Fruit fly (Drosophila melanogaster) whole organism, embryonic: Measurements from ENCODE around the gene Gpo3.

Experiments
- Asciz ChIP-seq: fragments of 200-800 bp; sonication (Bioruptor generic); optimal IDR thresholded peaks from 2 replicates; lab custom pipeline; 2017; ENCODE audit warnings: missing biosample characterization, mild to moderate bottlenecking, missing genetic modification characterization, missing genetic modification reagents
- BtbVII ChIP-seq: fragments of 200-800 bp; sonication (Bioruptor generic); optimal IDR thresholded peaks from 3 replicates; lab custom pipeline; 2017; ENCODE audit warnings: missing biosample characterization, mild to moderate bottlenecking, missing genetic modification characterization
- CG10267 ChIP-seq: fragments of 200-800 bp; sonication (Bioruptor generic); optimal IDR thresholded peaks from 2 replicates; lab custom pipeline; 2018; ENCODE audit warnings: missing biosample characterization, mild to moderate bottlenecking, missing genetic modification characterization, moderate library complexity
- CG10274 ChIP-seq: fragments of 200-800 bp; sonication (Bioruptor generic); optimal IDR thresholded peaks from 3 replicates; lab custom pipeline; 2017; ENCODE audit warnings: missing biosample characterization, mild to moderate bottlenecking, missing genetic modification characterization
- CG10321 ChIP-seq: fragments of 200-800 bp; sonication (Bioruptor generic); IDR thresholded peaks from 2 replicates; pipeline ENCODE4 v1.3.6; 2022; ENCODE audit warnings: missing biosample characterization, missing genetic modification characterization
- CG10654 ChIP-seq: fragments of 200-800 bp; sonication (Bioruptor generic); optimal IDR thresholded peaks from 2 replicates; lab custom pipeline; 2016; ENCODE audit warnings: missing biosample characterization, missing genetic modification characterization
- CG11085 ChIP-seq: fragments of 200-800 bp; sonication (Bioruptor generic); IDR thresholded peaks from 2 replicates; pipeline ENCODE4 v1.3.6; 2022; ENCODE audit warnings: missing biosample characterization, missing genetic modification characterization
- CG11695 ChIP-seq: fragments of 200-800 bp; sonication (Bioruptor generic); IDR thresholded peaks from 3 replicates; pipeline ENCODE4 v1.3.6; 2022; ENCODE audit warnings: missing biosample characterization, missing genetic modification characterization
- CG12299 ChIP-seq: fragments of 200-800 bp; sonication (Bioruptor generic); optimal IDR thresholded peaks from 2 replicates; lab custom pipeline; 2018; ENCODE audit warnings: missing biosample characterization, mild to moderate bottlenecking, missing genetic modification characterization
- CG1233 ChIP-seq: fragments of 200-800 bp; sonication (Bioruptor generic); optimal IDR thresholded peaks from 4 replicates; lab custom pipeline; 2018; ENCODE audit warnings: missing biosample characterization, mild to moderate bottlenecking, missing genetic modification characterization
- CG12769 ChIP-seq: fragments of 200-800 bp; sonication (Bioruptor generic); optimal IDR thresholded peaks from 2 replicates; lab custom pipeline; 2019; ENCODE audit warnings: missing biosample characterization, mild to moderate bottlenecking, missing genetic modification characterization, moderate library complexity
- CG13123 ChIP-seq: fragments of 200-800 bp; sonication (Bioruptor generic); optimal IDR thresholded peaks from 2 replicates; lab custom pipeline; 2016; ENCODE audit warnings: missing biosample characterization, missing genetic modification characterization
- CG17361 ChIP-seq: fragments of 200-800 bp; sonication (Bioruptor generic); IDR thresholded peaks from 3 replicates; pipeline ENCODE4 v1.3.6; 2022; ENCODE audit warnings: missing biosample characterization, missing genetic modification characterization
- CG17612 ChIP-seq: fragments of 200-800 bp; sonication (Bioruptor generic); IDR thresholded peaks from 2 replicates; pipeline ENCODE4 v1.3.6; 2022; ENCODE audit warnings: missing biosample characterization, missing genetic modification characterization
- CG17829 ChIP-seq: fragments of 200-800 bp; optimal IDR thresholded peaks from 2 replicates; lab custom pipeline; 2019; ENCODE audit warnings: missing biosample characterization, mild to moderate bottlenecking, missing genetic modification characterization, moderate library complexity
- CG1792 ChIP-seq: fragments of 200-800 bp; sonication (Bioruptor generic); optimal IDR thresholded peaks from 2 replicates; lab custom pipeline; 2016; ENCODE audit warnings: missing biosample characterization, missing genetic modification characterization
- CG18262 ChIP-seq: fragments of 200-800 bp; optimal IDR thresholded peaks from 3 replicates; lab custom pipeline; 2019; ENCODE audit warnings: missing biosample characterization, mild to moderate bottlenecking, missing genetic modification characterization, moderate library complexity
- CG18619 ChIP-seq: fragments of 200-800 bp; sonication (Bioruptor generic); optimal IDR thresholded peaks from 3 replicates; lab custom pipeline; 2017; ENCODE audit warnings: missing biosample characterization, mild to moderate bottlenecking, missing genetic modification characterization
- CG2678 ChIP-seq: fragments of 200-800 bp; sonication (Bioruptor generic); optimal IDR thresholded peaks from 3 replicates; lab custom pipeline; 2019; ENCODE audit warnings: missing biosample characterization, mild to moderate bottlenecking, missing genetic modification characterization, moderate library complexity
- CG31441 ChIP-seq: fragments of 200-800 bp; sonication (Bioruptor generic); IDR thresholded peaks from 2 replicates; pipeline ENCODE4 v1.3.6; 2022; ENCODE audit warnings: missing biosample characterization, missing genetic modification characterization
- CG4404 ChIP-seq: fragments of 200-800 bp; sonication (Bioruptor generic); IDR thresholded peaks from 2 replicates; pipeline ENCODE4 v1.3.6; 2022; ENCODE audit warnings: missing biosample characterization, missing genetic modification characterization
- CG6272 ChIP-seq: fragments of 200-800 bp; sonication (Bioruptor generic); IDR thresholded peaks from 2 replicates; pipeline ENCODE4 v1.3.6; 2022; ENCODE audit warnings: missing biosample characterization, missing genetic modification characterization
- CTCF ChIP-seq: fragments of 200-800 bp; sonication (Bioruptor generic); optimal IDR thresholded peaks from 2 replicates; lab custom pipeline; 2017; ENCODE audit warnings: missing biosample characterization, mild to moderate bottlenecking, missing genetic modification characterization, moderate library complexity
- Dad ChIP-seq: fragments of 200-800 bp; sonication (Bioruptor generic); optimal IDR thresholded peaks from 3 replicates; lab custom pipeline; 2016; ENCODE audit warnings: missing biosample characterization, missing genetic modification characterization
- Dfd ChIP-seq, 2 experiments: fragments of >200 bp; optimal IDR thresholded peaks; 2 replicates each; lab custom pipeline; 2017; ENCODE audit warnings: missing biosample characterization in 2 of 2, missing genetic modification characterization in 2 of 2
- Dref ChIP-seq: fragments of 200-800 bp; sonication (Bioruptor generic); IDR thresholded peaks from 2 replicates; pipeline ENCODE4 v1.3.6; 2022; ENCODE audit warnings: missing biosample characterization, missing genetic modification characterization
- Elba2 ChIP-seq: fragments of 200-800 bp; sonication (Bioruptor generic); optimal IDR thresholded peaks from 3 replicates; lab custom pipeline; 2016; ENCODE audit warnings: missing biosample characterization, missing genetic modification characterization
- HmgZ ChIP-seq: fragments of 200-800 bp; sonication (Bioruptor generic); optimal IDR thresholded peaks from 2 replicates; lab custom pipeline; 2018; ENCODE audit warnings: missing biosample characterization, mild to moderate bottlenecking, missing genetic modification characterization
- Kr ChIP-seq: fragments of 200-800 bp; sonication (Bioruptor generic); optimal IDR thresholded peaks from 2 replicates; lab custom pipeline; 2017; ENCODE audit warnings: missing biosample characterization, mild to moderate bottlenecking, missing genetic modification characterization
- Med ChIP-seq: fragments of 200-800 bp; sonication (Bioruptor generic); peaks from one replicate; lab custom pipeline; 2016; ENCODE audit warnings: missing biosample characterization, missing genetic modification characterization, mild to moderate bottlenecking, inconsistent platforms, moderate library complexity
- Oli ChIP-seq: fragments of 200-800 bp; sonication (Bioruptor generic); optimal IDR thresholded peaks from 2 replicates; lab custom pipeline; 2018; ENCODE audit warnings: missing biosample characterization, mild to moderate bottlenecking, missing genetic modification characterization, moderate library complexity
- Ptx1 ChIP-seq: fragments of 200-800 bp; sonication (Bioruptor generic); IDR thresholded peaks from 2 replicates; pipeline ENCODE4 v1.3.6; 2022; ENCODE audit warnings: missing biosample characterization, missing genetic modification characterization
- TFAM ChIP-seq: fragments of 200-800 bp; sonication (Bioruptor generic); optimal IDR thresholded peaks from 2 replicates; lab custom pipeline; 2017; ENCODE audit warnings: missing biosample characterization, missing genetic modification characterization, inconsistent platforms
- az2 ChIP-seq: fragments of 200-800 bp; sonication (Bioruptor generic); optimal IDR thresholded peaks from 3 replicates; lab custom pipeline; 2016; ENCODE audit warnings: missing biosample characterization, missing genetic modification characterization
- bigmax ChIP-seq: fragments of 200-800 bp; sonication (Bioruptor generic); optimal IDR thresholded peaks from 2 replicates; lab custom pipeline; 2018; ENCODE audit warnings: missing biosample characterization, mild to moderate bottlenecking, missing genetic modification characterization
- chinmo ChIP-seq: fragments of 200-800 bp; sonication (Bioruptor generic); IDR thresholded peaks from 4 replicates; pipeline ENCODE4 v1.3.6; 2022; ENCODE audit warnings: missing biosample characterization, missing genetic modification characterization; ENCODE audit not compliant: partially characterized antibody
- chn ChIP-seq: fragments of 200-800 bp; sonication (Bioruptor generic); optimal IDR thresholded peaks from 2 replicates; lab custom pipeline; 2016; ENCODE audit warnings: missing biosample characterization, missing genetic modification characterization
- crc ChIP-seq: fragments of 200-800 bp; sonication (Bioruptor generic); optimal IDR thresholded peaks from 2 replicates; lab custom pipeline; 2016; ENCODE audit warnings: missing biosample characterization, missing genetic modification characterization
- fru ChIP-seq: fragments of >200 bp; optimal IDR thresholded peaks from 2 replicates; lab custom pipeline; 2017
- grn ChIP-seq: fragments of 200-800 bp; sonication (Bioruptor generic); optimal IDR thresholded peaks from 3 replicates; lab custom pipeline; 2017; ENCODE audit warnings: missing biosample characterization, missing genetic modification characterization
- jing ChIP-seq: fragments of 200-800 bp; sonication (Bioruptor generic); optimal IDR thresholded peaks from 2 replicates; lab custom pipeline; 2018; ENCODE audit warnings: missing biosample characterization, mild to moderate bottlenecking, missing genetic modification characterization
- lola ChIP-seq, 3 experiments: fragments of >200 bp in 2 of 3; fragments of 200-800 bp in 1 of 3; sonication (Bioruptor generic) in 1 of 3; optimal IDR thresholded peaks; 2 replicates each; lab custom pipeline; 2017 to 2019; ENCODE audit warnings: missing biosample characterization in 3 of 3, missing genetic modification characterization in 3 of 3, mild to moderate bottlenecking in 1 of 3, moderate library complexity in 1 of 3
- nom ChIP-seq: fragments of 200-800 bp; sonication (Bioruptor generic); optimal IDR thresholded peaks from 2 replicates; lab custom pipeline; 2017; ENCODE audit warnings: missing biosample characterization, missing genetic modification characterization, mild to moderate bottlenecking, moderate library complexity, missing genetic modification reagents
- p53 ChIP-seq: fragments of 200-800 bp; sonication (Bioruptor generic); optimal IDR thresholded peaks from 2 replicates; lab custom pipeline; 2016; ENCODE audit warnings: missing biosample characterization, missing genetic modification characterization
- phol ChIP-seq: fragments of 200-800 bp; sonication (Bioruptor generic); optimal IDR thresholded peaks from 3 replicates; lab custom pipeline; 2018; ENCODE audit warnings: missing biosample characterization, mild to moderate bottlenecking, missing genetic modification characterization, moderate library complexity
- pum ChIP-seq: fragments of 200-800 bp; sonication (Bioruptor generic); optimal IDR thresholded peaks from 2 replicates; lab custom pipeline; 2016; ENCODE audit warnings: missing biosample characterization, missing genetic modification characterization
- run ChIP-seq: fragments of 200-800 bp; sonication (Bioruptor generic); optimal IDR thresholded peaks from 3 replicates; lab custom pipeline; 2018; ENCODE audit warnings: missing biosample characterization, mild to moderate bottlenecking, missing genetic modification characterization
- scrt ChIP-seq: fragments of 200-800 bp; sonication (Bioruptor generic); optimal IDR thresholded peaks from 2 replicates; lab custom pipeline; 2018; ENCODE audit warnings: missing biosample characterization, mild to moderate bottlenecking, missing genetic modification characterization, moderate library complexity
- stc ChIP-seq: fragments of 200-800 bp; sonication (Bioruptor generic); IDR thresholded peaks from 2 replicates; pipeline ENCODE4 v1.3.6; 2022; ENCODE audit warnings: missing biosample characterization, missing genetic modification characterization
- trh ChIP-seq: fragments of 200-800 bp; sonication (Bioruptor generic); optimal IDR thresholded peaks from 2 replicates; lab custom pipeline; 2016; ENCODE audit warnings: missing biosample characterization, missing genetic modification characterization
- usp ChIP-seq: fragments of >200 bp; optimal IDR thresholded peaks from 2 replicates; lab custom pipeline; 2017; ENCODE audit warnings: missing biosample characterization, missing genetic modification characterization
- zfh2 ChIP-seq: fragments of 200-800 bp; sonication (Bioruptor generic); optimal IDR thresholded peaks from 2 replicates; lab custom pipeline; 2016; ENCODE audit warnings: missing biosample characterization, missing genetic modification characterization

The Gpo3 gene

dm6 chr2L:13666017-13666667 lies 41.9 kb upstream of the Gpo3 start:
- TF ChIP-seq Dref (GFP tag; lab: Robert Waterston, UW) (no peak), scrt (GFP tag; lab: Kevin White, UChicago) (no peak), CG18262 (tag; lab: Kevin White, UChicago) (peak; percentile 55), chn (GFP tag; lab: Kevin White, UChicago) (no peak), CG1233 (GFP tag; lab: Kevin White, UChicago) (no peak), CG10321 (GFP tag; lab: Robert Waterston, UW) (peak; percentile 51; the same call in 1 of the 2 replicates), pum (GFP tag; lab: Kevin White, UChicago) (no peak), CG10654 (no peak), nom (GFP tag; lab: Kevin White, UChicago) (no peak), CG17361 (GFP tag; lab: Robert Waterston, UW) (peak; percentile 78; the same call in 2 of the 3 replicates), Asciz (GFP tag; lab: Kevin White, UChicago) (peak; percentile 34), jing (GFP tag; lab: Kevin White, UChicago) (no peak), phol (tag; lab: Kevin White, UChicago) (peak; percentile 42), Dfd (GFP tag; optimal IDR thresholded peaks at IDR 0.05; lab: Kevin White, UChicago) (no peak), CG17612 (GFP tag; lab: Robert Waterston, UW) (no peak), CTCF (GFP tag; lab: Kevin White, UChicago) (no peak), CG10267 (no peak), CG13123 (GFP tag; lab: Kevin White, UChicago) (no peak), CG1792 (GFP tag; lab: Kevin White, UChicago) (no peak), CG17829 (tag; lab: Kevin White, UChicago) (no peak), CG12299 (tag; lab: Kevin White, UChicago) (no peak), CG18619 (GFP tag; lab: Kevin White, UChicago) (no peak), lola (GFP tag; optimal IDR thresholded peaks at IDR 0.05; lab: Kevin White, UChicago) (peak in 1 of 3 experiments; percentile 57), stc (GFP tag; lab: Robert Waterston, UW) (no peak), fru (lab: Kevin White, UChicago) (no peak), crc (GFP tag; lab: Kevin White, UChicago) (no peak), Ptx1 (peak; percentile 44; the same call in 1 of the 2 replicates), CG31441 (GFP tag; lab: Robert Waterston, UW) (no peak; the same call in 1 of the 2 replicates), HmgZ (tag; lab: Kevin White, UChicago) (no peak), usp (GFP tag; lab: Kevin White, UChicago) (no peak), Kr (GFP tag; lab: Kevin White, UChicago) (no peak), BtbVII (GFP tag; lab: Kevin White, UChicago) (no peak), CG10274 (GFP tag; lab: Kevin White, UChicago) (no peak), CG11085 (GFP tag; lab: Robert Waterston, UW) (no peak), run (tag; lab: Kevin White, UChicago) (no peak), CG2678 (tag; lab: Kevin White, UChicago) (no peak), bigmax (GFP tag; lab: Kevin White, UChicago) (no peak), zfh2 (no peak), chinmo (GFP tag; lab: Robert Waterston, UW) (peak; percentile 66; the same call in 1 of the 4 replicates), CG12769 (tag; lab: Kevin White, UChicago) (peak; percentile 6), CG11695 (GFP tag; lab: Robert Waterston, UW) (no peak), CG6272 (GFP tag; lab: Robert Waterston, UW) (peak; percentile 37), Elba2 (GFP tag; lab: Kevin White, UChicago) (no peak), TFAM (GFP tag; lab: Kevin White, UChicago) (no peak), trh (GFP tag; lab: Kevin White, UChicago) (no peak), CG4404 (GFP tag; lab: Robert Waterston, UW) (no peak), p53 (GFP tag; lab: Kevin White, UChicago) (no peak), Dad (GFP tag; lab: Kevin White, UChicago) (no peak), grn (GFP tag; lab: Kevin White, UChicago) (peak; percentile 7), Oli (tag; lab: Kevin White, UChicago) (peak; percentile 26), Med (GFP tag; lab: Kevin White, UChicago) (peak; percentile 60), az2 (GFP tag; lab: Kevin White, UChicago) (peak; percentile 36)
